Worm (Caenorhabditis elegans): Measurements from ENCODE around the gene C18D11.3.

The C18D11.3 gene

DNA sequence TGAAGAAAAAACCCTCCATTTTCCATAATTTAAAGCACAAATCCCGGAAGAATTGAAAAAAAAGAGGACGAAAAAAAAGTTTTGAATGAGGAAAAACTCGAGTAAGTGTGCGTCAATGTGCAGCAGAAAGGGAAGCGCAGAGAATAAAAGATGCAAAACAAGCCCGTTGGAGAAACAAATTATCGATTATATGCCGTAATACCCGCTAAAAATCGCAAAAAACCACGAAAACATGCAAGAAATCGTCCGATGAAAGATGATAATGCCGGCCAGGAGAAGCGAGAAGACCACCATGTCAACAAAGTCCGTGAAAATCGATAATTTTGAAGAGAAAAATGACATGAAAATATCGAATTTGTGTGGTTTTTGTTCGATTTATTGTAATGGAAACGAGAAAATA is 23.8 kb downstream of the C18D11.3 start:
- TF ChIP-seq lsy-2 (tag; optimal IDR thresholded peaks at IDR 0.05), result peak in 1 of 2 experiments; percentile 30
- TF ChIP-seq dpl-1 (GFP tag; optimal IDR thresholded peaks at IDR 0.05), result no peak
- no peak for TF ChIP-seq nhr-12 (tag; optimal IDR thresholded peaks at IDR 0.05)
- no peak for TF ChIP-seq nhr-11 (tag; optimal IDR thresholded peaks at IDR 0.05)

DNA sequence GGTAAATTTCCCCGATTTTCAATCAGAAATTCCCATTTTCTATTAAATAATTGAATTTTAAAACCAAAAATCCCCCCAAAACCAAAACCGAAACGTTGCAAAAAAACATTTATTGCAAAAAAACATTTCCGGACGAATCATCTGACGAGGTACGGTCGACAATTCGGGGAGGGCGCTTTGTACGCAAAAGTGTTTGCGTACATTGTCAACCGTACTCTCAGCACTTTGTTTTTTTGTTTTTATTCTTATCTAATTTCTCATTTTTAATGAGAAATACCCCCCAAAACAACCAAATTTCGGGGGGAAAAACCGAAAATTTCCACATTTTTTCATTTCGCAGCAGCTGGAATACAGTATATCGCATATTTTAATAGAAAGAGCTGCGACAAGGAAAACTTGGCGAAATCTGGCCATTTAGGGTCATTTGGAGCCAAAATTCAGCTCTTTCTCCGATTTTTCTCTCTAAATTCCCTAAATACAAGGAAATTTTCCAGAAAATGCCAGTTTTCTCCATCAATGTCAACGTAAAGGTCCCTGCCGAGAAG is 24.5 kb downstream of the C18D11.3 start, which contains the start of gene mif-1:
mif-1 (plus strand) TSS at position 495 of the 545 bp plus-strand sequence.
- TF ChIP-seq nhr-20 (tag; optimal IDR thresholded peaks at IDR 0.05) (no peak), mdl-1 (tag; optimal IDR thresholded peaks at IDR 0.05) (peak in 1 of 2 experiments; percentile 33), mep-1 (tag; optimal IDR thresholded peaks at IDR 0.05) (peak; percentile 44), C16A3.4 (tag; optimal IDR thresholded peaks at IDR 0.05) (peak; percentile 40), grh-1 (GFP tag; IDR thresholded peaks at IDR 0.05) (no peak), sup-37 (GFP tag; optimal IDR thresholded peaks at IDR 0.05) (no peak), ceh-82 (tag; optimal IDR thresholded peaks at IDR 0.05) (peak in 1 of 3 experiments; percentile 46), snu-23 (GFP tag; optimal IDR thresholded peaks at IDR 0.05) (peak; percentile 50), F16B12.6 (tag; optimal IDR thresholded peaks at IDR 0.05) (peak; percentile 88), elt-3 (tag; optimal IDR thresholded peaks at IDR 0.05) (peak in 1 of 6 experiments; percentile 67), ztf-11 (tag; optimal IDR thresholded peaks at IDR 0.05) (no peak), nhr-19 (GFP tag; conservative IDR thresholded peaks at IDR 0.05) (no peak), tbx-2 (tag; optimal IDR thresholded peaks at IDR 0.05) (no peak), zip-4 (GFP tag; optimal IDR thresholded peaks at IDR 0.05) (no peak), fkh-8 (tag; optimal IDR thresholded peaks at IDR 0.05) (peak; percentile 21), egl-27 (tag; optimal IDR thresholded peaks at IDR 0.05) (no peak), lin-15B (tag; optimal IDR thresholded peaks at IDR 0.05) (peak; percentile 7), skn-1 (tag; optimal IDR thresholded peaks at IDR 0.05) (peak; percentile 69), zag-1 (tag; optimal IDR thresholded peaks at IDR 0.05) (no peak), blmp-1 (tag; optimal IDR thresholded peaks at IDR 0.05) (peak; percentile 1), tlp-1 (tag; optimal IDR thresholded peaks at IDR 0.05) (no peak), C04F5.9 (tag; optimal IDR thresholded peaks at IDR 0.05) (no peak), snpc-4 (tag; optimal IDR thresholded peaks at IDR 0.05) (no peak), ztf-4 (tag; optimal IDR thresholded peaks at IDR 0.05) (no peak), efl-1 (optimal IDR thresholded peaks at IDR 0.05) (peak; percentile 40 to 56), efl-1 (GFP tag; optimal IDR thresholded peaks at IDR 0.05 in 1 of 2) (peak; percentile 57 to 86), lsy-2 (tag; optimal IDR thresholded peaks at IDR 0.05) (peak; percentile 93 to 99), Y116A8C.19 (tag; optimal IDR thresholded peaks at IDR 0.05; ENCODE audit: borderline replicate concordance) (no peak), pag-3 (tag; optimal IDR thresholded peaks at IDR 0.05; ENCODE audit: borderline replicate concordance, insufficient read depth) (peak; percentile 20), lin-35 (GFP tag; optimal IDR thresholded peaks at IDR 0.05) (peak; percentile 61 to 75), dpl-1 (GFP tag; optimal IDR thresholded peaks at IDR 0.05) (peak; percentile 33 to 59 (median 40)), lin-39 (tag; optimal IDR thresholded peaks at IDR 0.05) (no peak), xbp-1 (tag; optimal IDR thresholded peaks at IDR 0.05) (peak; percentile 10), unc-130 (tag; optimal IDR thresholded peaks at IDR 0.05) (peak; percentile 39), unc-62 (GFP tag; optimal IDR thresholded peaks at IDR 0.05) (no peak), nhr-12 (tag; optimal IDR thresholded peaks at IDR 0.05) (no peak), irx-1 (tag; optimal IDR thresholded peaks at IDR 0.05) (no peak), nhr-76 (tag; optimal IDR thresholded peaks at IDR 0.05) (no peak)

DNA sequence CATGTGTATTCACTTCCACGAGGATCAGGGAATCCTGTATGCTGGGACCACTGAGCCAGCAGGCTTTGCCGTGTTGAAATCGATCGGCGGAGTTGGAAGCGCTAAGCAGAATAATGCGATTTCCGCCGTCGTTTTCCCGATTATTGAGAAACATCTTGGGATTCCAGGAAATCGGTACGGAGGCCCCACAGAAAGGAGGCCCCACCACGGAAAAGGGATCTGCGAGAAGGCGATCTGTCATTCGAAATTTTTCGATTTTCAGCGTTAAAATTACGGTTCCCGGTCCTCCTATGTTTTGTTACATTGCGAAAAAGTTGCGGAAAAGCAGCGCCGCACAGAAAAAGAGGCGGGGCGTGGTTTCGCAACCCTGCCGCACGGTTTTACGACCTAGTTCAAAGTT is 25.1 kb downstream of the C18D11.3 start:
- TF ChIP-seq Y116A8C.19 (tag; optimal IDR thresholded peaks at IDR 0.05; ENCODE audit: borderline replicate concordance), result no peak
- no peak for TF ChIP-seq zag-1 (tag; optimal IDR thresholded peaks at IDR 0.05)
- peak; percentile 29 for TF ChIP-seq nhr-85 (tag)
